Fruit fly (Drosophila melanogaster): Measurements from ENCODE around the gene REPTOR-BP.

REPTOR-BP gene

DNA sequence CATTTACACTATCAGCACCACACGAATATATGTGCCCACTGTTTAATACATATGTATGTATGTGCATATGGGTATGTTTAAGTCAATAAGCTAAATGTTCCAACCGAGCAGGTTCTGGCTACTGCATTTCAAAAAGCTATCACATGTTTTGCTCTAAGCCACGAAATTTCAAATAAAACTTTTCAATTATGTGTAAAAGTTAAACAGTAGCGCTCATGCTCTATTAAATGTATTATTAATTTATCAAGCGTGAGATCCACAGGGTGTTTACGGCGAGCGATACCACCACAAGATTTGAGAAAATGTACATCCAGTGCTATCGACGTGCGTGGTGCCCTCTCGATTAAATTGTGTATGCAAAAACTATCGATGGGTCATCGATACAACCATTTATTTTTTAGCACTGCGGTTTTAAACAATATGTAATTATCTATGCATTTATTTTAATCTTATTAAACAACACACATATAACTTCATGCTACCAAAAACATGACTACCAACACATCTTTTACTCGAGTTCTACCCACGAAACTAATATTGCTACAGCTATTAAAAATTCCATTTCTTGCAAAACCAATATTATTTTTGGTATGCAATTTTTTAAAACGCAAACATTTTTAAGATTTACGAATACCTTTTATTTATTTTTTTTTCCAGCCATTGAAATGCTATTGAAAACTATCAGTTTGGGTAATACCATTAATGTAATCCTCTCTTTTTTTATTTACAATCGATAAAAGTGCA, 3.0 kb upstream of the REPTOR-BP start, which contains the start of gene Pten:
Gene Pten, minus strand, starts transcription at position 300 of the 744 bp plus-strand sequence.
- no peak for TF ChIP-seq Sin3A (optimal IDR thresholded peaks at IDR 0.05)
- no peak for TF ChIP-seq h (optimal IDR thresholded peaks at IDR 0.05)
- TF ChIP-seq insv (optimal IDR thresholded peaks at IDR 0.05): no peak
- TF ChIP-seq Myc (optimal IDR thresholded peaks at IDR 0.05): no peak
- no peak for TF ChIP-seq ttk (optimal IDR thresholded peaks at IDR 0.05)
- no peak for TF ChIP-seq psq (optimal IDR thresholded peaks at IDR 0.05)

- TF ChIP-seq Myc (optimal IDR thresholded peaks at IDR 0.05) (no peak), Sin3A (optimal IDR thresholded peaks at IDR 0.05) (no peak), h (optimal IDR thresholded peaks at IDR 0.05) (no peak), ttk (optimal IDR thresholded peaks at IDR 0.05) (no peak), insv (optimal IDR thresholded peaks at IDR 0.05) (no peak), psq (optimal IDR thresholded peaks at IDR 0.05) (no peak)
These were observed 2.2 kb upstream of the REPTOR-BP start for dm6 chr2L:10261774-10262173.

DNA sequence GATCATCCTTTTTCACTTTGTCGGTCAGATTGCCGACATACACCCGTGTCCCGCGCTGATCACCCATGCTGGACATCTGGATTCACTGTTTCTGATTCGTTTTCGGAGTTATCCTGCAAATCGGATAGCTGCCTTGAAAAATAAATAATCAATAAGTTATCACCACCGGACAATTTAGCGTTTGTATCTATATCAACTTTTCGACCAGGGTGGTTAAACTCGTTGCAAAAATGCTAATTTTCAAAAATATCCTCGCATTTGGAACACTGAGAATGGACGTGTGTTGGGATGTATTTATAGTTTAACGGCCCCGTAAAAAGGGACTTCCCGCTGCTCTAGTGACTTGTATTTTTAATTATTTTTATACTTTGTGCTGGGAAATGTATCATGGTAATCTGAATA, 581 bp upstream of the REPTOR-BP start, which contains the start of gene Rsf1:
Gene Rsf1, minus strand, starts transcription at position 212 of the 402 bp plus-strand sequence.
- TF ChIP-seq insv (optimal IDR thresholded peaks at IDR 0.05) (no peak), Sin3A (optimal IDR thresholded peaks at IDR 0.05) (no peak), h (optimal IDR thresholded peaks at IDR 0.05) (no peak), Myc (optimal IDR thresholded peaks at IDR 0.05) (no peak), ttk (optimal IDR thresholded peaks at IDR 0.05) (no peak), psq (optimal IDR thresholded peaks at IDR 0.05) (no peak)

dm6 chr2L:10265129-10265528, 1.2 kb downstream of the REPTOR-BP start, which contains the start of gene Mob3:
Gene Mob3 (plus strand): TSS chr2L:10265336.
- TF ChIP-seq insv (optimal IDR thresholded peaks at IDR 0.05) (no peak), Myc (optimal IDR thresholded peaks at IDR 0.05) (no peak), psq (optimal IDR thresholded peaks at IDR 0.05) (no peak), Sin3A (optimal IDR thresholded peaks at IDR 0.05) (no peak), h (optimal IDR thresholded peaks at IDR 0.05) (no peak), ttk (optimal IDR thresholded peaks at IDR 0.05) (no peak)

- TF ChIP-seq psq (optimal IDR thresholded peaks at IDR 0.05): no peak
- TF ChIP-seq h (optimal IDR thresholded peaks at IDR 0.05): no peak
- no peak for TF ChIP-seq ttk (optimal IDR thresholded peaks at IDR 0.05)
- TF ChIP-seq Sin3A (optimal IDR thresholded peaks at IDR 0.05): no peak
- no peak for TF ChIP-seq insv (optimal IDR thresholded peaks at IDR 0.05)
- no peak for TF ChIP-seq Myc (optimal IDR thresholded peaks at IDR 0.05)
These were observed 2.6 kb downstream of the REPTOR-BP start, which contains the start of gene CG4953 for dm6 chr2L:10266511-10266910. Gene CG4953 (plus strand): TSS chr2L:10266703.

DNA sequence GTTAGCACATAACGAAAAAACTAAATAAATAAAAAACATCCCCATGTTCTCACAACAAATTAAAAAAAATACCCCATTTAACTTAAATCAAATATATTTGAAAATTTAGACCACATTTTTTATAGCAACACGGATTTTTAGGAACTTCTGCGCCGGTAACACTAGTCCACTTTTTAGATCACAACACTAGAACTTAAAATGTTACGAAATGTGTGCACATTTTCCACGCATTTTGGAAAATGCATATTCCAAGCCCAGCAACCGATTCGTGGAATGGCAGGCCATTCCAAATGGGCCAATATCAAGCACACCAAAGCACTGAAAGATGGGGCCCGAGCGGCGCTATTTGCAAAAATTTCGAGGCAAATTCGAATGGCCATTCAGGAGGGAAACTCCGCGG, 4.8 kb downstream of the REPTOR-BP start, which contains the start of gene CG4957:
Gene CG4957, plus strand, starts transcription at position 185 of the 400 bp plus-strand sequence.
- TF ChIP-seq Sin3A (optimal IDR thresholded peaks at IDR 0.05): no peak
- no peak for TF ChIP-seq Myc (optimal IDR thresholded peaks at IDR 0.05)
- no peak for TF ChIP-seq ttk (optimal IDR thresholded peaks at IDR 0.05)
- TF ChIP-seq psq (optimal IDR thresholded peaks at IDR 0.05): no peak
- no peak for TF ChIP-seq h (optimal IDR thresholded peaks at IDR 0.05)

dm6 chr2L:10269854-10270253, 5.9 kb downstream of the REPTOR-BP start, which contains the start of gene Mulk:
Gene Mulk (plus strand): TSS chr2L:10270051.
- no peak for TF ChIP-seq insv (optimal IDR thresholded peaks at IDR 0.05)
- no peak for TF ChIP-seq h (optimal IDR thresholded peaks at IDR 0.05)
- no peak for TF ChIP-seq Myc (optimal IDR thresholded peaks at IDR 0.05)
- no peak for TF ChIP-seq psq (optimal IDR thresholded peaks at IDR 0.05)
- no peak for TF ChIP-seq Sin3A (optimal IDR thresholded peaks at IDR 0.05)
- TF ChIP-seq ttk (optimal IDR thresholded peaks at IDR 0.05): no peak

DNA sequence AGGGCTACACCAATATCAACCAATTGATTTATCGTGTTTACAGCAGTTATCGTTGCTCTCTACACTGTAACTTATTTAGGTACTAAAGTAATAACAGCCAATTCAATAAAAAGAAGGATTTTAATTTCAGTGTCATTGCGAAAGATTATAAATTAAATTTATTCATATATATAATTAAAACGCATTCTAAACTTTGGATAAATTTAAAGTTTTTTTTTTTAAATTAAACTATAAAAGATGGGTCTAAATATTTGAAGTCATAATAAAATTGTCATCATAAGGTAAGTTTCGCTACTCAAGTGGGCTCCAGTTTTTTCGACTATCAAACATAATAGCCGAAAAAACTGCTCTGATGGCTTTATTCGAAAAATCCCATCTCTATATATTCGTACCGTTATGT, 8.3 kb downstream of the REPTOR-BP start, which contains the start of gene trk:
Gene trk, minus strand, starts transcription at position 101 of the 400 bp plus-strand sequence.
- TF ChIP-seq h (optimal IDR thresholded peaks at IDR 0.05): no peak
- no peak for TF ChIP-seq Sin3A (optimal IDR thresholded peaks at IDR 0.05)
- TF ChIP-seq psq (optimal IDR thresholded peaks at IDR 0.05): no peak
- no peak for TF ChIP-seq ttk (optimal IDR thresholded peaks at IDR 0.05)
- TF ChIP-seq Myc (optimal IDR thresholded peaks at IDR 0.05): no peak
- no peak for TF ChIP-seq insv (optimal IDR thresholded peaks at IDR 0.05)

DNA sequence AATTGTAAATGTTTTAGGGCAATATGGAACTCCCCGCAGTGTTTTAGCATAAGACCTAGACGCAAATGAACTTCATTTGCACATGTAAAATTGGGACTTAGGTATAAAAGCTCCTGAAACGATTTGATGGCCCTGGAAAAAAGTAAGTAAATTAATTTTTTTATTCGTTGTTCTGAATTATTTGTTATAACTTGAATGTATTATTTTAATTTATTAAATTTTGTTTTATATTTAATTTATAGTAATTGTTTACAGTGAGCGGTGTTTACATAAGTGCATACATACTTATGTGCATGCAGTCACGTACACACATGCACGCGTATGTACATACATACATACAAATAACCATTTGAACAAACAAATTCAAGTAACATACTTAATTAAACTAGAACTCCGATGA, 12.5 kb downstream of the REPTOR-BP start:
- TF ChIP-seq Sin3A (optimal IDR thresholded peaks at IDR 0.05) (no peak), psq (optimal IDR thresholded peaks at IDR 0.05) (no peak), ttk (optimal IDR thresholded peaks at IDR 0.05) (no peak), insv (optimal IDR thresholded peaks at IDR 0.05) (no peak), Myc (optimal IDR thresholded peaks at IDR 0.05) (no peak), h (optimal IDR thresholded peaks at IDR 0.05) (no peak)

- TF ChIP-seq Myc (optimal IDR thresholded peaks at IDR 0.05): no peak
- TF ChIP-seq insv (optimal IDR thresholded peaks at IDR 0.05): no peak
- TF ChIP-seq ttk (optimal IDR thresholded peaks at IDR 0.05): no peak
- no peak for TF ChIP-seq Sin3A (optimal IDR thresholded peaks at IDR 0.05)
- no peak for TF ChIP-seq h (optimal IDR thresholded peaks at IDR 0.05)
- no peak for TF ChIP-seq psq (optimal IDR thresholded peaks at IDR 0.05)
These were observed 12.9 kb downstream of the REPTOR-BP start for dm6 chr2L:10276846-10277245.

DNA sequence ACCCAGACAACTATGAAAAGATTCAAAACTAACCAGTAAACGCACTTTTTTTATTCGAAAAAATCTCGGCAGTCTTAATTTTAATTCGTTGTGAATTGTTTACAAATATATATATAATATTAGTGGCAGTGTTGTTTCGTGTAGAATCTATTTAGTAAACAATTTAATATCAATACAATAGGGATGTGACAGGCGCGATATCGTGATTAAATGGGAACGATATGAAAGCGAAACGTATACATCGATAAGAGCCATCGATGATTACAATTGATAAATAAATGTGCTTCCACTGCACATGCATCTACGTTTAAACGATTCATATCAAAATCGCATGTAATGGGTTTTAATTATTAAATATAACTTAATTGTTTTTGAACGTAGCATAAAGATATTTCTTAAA, 13.4 kb downstream of the REPTOR-BP start:
- no peak for TF ChIP-seq h (optimal IDR thresholded peaks at IDR 0.05)

DNA sequence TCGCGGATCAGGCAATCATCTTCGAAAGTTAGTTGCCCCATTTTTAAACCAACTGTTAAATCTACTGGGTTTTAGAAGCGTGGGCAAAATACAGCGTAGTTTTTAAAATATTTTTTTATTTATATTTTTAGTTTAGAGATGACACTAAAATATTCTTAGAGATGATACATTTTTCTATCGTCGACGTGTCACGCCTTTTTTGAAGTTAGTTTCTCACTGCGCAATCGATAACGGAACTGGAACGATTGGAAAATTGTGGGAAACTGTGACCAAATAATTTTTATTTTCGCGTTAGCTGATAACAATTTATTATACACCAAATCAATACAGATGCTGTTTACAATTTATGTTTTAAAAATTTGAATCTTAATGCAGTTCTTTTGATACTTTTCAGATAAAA, 14.7 kb downstream of the REPTOR-BP start, which contains the start of gene Utx:
Gene Utx, minus strand, starts transcription at position 154 of the 400 bp plus-strand sequence.
- no peak for TF ChIP-seq Sin3A (optimal IDR thresholded peaks at IDR 0.05)
- no peak for TF ChIP-seq insv (optimal IDR thresholded peaks at IDR 0.05)
- TF ChIP-seq h (optimal IDR thresholded peaks at IDR 0.05): no peak
- TF ChIP-seq Myc (optimal IDR thresholded peaks at IDR 0.05): no peak
- TF ChIP-seq psq (optimal IDR thresholded peaks at IDR 0.05): no peak
- no peak for TF ChIP-seq ttk (optimal IDR thresholded peaks at IDR 0.05)

All from Kc167 (cell line).